Fruit fly (Drosophila melanogaster) whole organism, prepupa: Measurements from ENCODE around the gene pasi1.

ENCODE experiments used
- CG10631 ChIP-seq: fragments of 200-800 bp; sonication (Bioruptor generic); optimal IDR thresholded peaks from 2 replicates; lab custom pipeline; 2016; ENCODE audit warnings: missing biosample characterization, missing genetic modification characterization
- CG11294 ChIP-seq: fragments of 200-800 bp; sonication (Bioruptor generic); IDR thresholded peaks from 2 replicates; pipeline ENCODE4 v1.3.6; 2022; ENCODE audit warnings: missing biosample characterization, missing genetic modification characterization
- CG11762 ChIP-seq: fragments of 200-800 bp; sonication (Bioruptor generic); optimal IDR thresholded peaks from 3 replicates; lab custom pipeline; 2016; ENCODE audit warnings: missing biosample characterization, missing genetic modification characterization; ENCODE audit not compliant: insufficient read depth
- CG11902 ChIP-seq: fragments of 200-800 bp; sonication (Bioruptor generic); optimal IDR thresholded peaks from 3 replicates; lab custom pipeline; 2016; ENCODE audit warnings: missing biosample characterization, missing genetic modification characterization
- CG15336 ChIP-seq: fragments of 200-800 bp; sonication (Bioruptor generic); IDR thresholded peaks from 2 replicates; pipeline ENCODE4 v1.3.6; 2022; ENCODE audit warnings: missing biosample characterization, missing genetic modification characterization
- CG16779 ChIP-seq: fragments of 200-800 bp; sonication (Bioruptor generic); optimal IDR thresholded peaks from 3 replicates; lab custom pipeline; 2017; ENCODE audit warnings: missing biosample characterization, mild to moderate bottlenecking, missing genetic modification characterization
- CG3032 ChIP-seq: fragments of 200-800 bp; optimal IDR thresholded peaks from 2 replicates; lab custom pipeline; 2019; ENCODE audit warnings: missing biosample characterization, mild to moderate bottlenecking, missing genetic modification characterization, moderate library complexity
- CG31627 ChIP-seq: fragments of 200-800 bp; sonication (Bioruptor generic); optimal IDR thresholded peaks from 3 replicates; lab custom pipeline; 2016; ENCODE audit warnings: missing biosample characterization, missing genetic modification characterization
- CG32006 ChIP-seq: fragments of 200-800 bp; sonication (Bioruptor generic); optimal IDR thresholded peaks from 3 replicates; lab custom pipeline; 2017; ENCODE audit warnings: missing biosample characterization, mild to moderate bottlenecking, missing genetic modification characterization
- CG3919 ChIP-seq: fragments of 200-800 bp; sonication (Bioruptor generic); optimal IDR thresholded peaks from 3 replicates; lab custom pipeline; 2016; ENCODE audit warnings: missing biosample characterization, missing genetic modification characterization
- CG6163 ChIP-seq: fragments of 200-800 bp; sonication (Bioruptor generic); IDR thresholded peaks from 3 replicates; pipeline ENCODE4 v1.3.6; 2022; ENCODE audit warnings: missing biosample characterization, missing genetic modification characterization
- CG6276 ChIP-seq: fragments of 200-800 bp; sonication (Bioruptor generic); optimal IDR thresholded peaks from 2 replicates; lab custom pipeline; 2017; ENCODE audit warnings: missing biosample characterization, mild to moderate bottlenecking, missing genetic modification characterization
- CG6792 ChIP-seq: fragments of 200-800 bp; sonication (Bioruptor generic); optimal IDR thresholded peaks from 3 replicates; lab custom pipeline; 2016; ENCODE audit warnings: missing biosample characterization, missing genetic modification characterization
- CG6808 ChIP-seq: fragments of 200-800 bp; sonication (Bioruptor generic); optimal IDR thresholded peaks from 3 replicates; lab custom pipeline; 2017; ENCODE audit warnings: missing biosample characterization, missing genetic modification characterization, mild to moderate bottlenecking, moderate library complexity, missing genetic modification reagents
- CG8119 ChIP-seq: fragments of 200-800 bp; sonication (Bioruptor generic); IDR thresholded peaks from 3 replicates; pipeline ENCODE4 v1.3.6; 2022; ENCODE audit warnings: missing biosample characterization, missing genetic modification characterization
- Eip75B ChIP-seq: fragments of 200-800 bp; sonication (Bioruptor generic); optimal IDR thresholded peaks from 3 replicates; lab custom pipeline; 2016; ENCODE audit warnings: missing biosample characterization, missing genetic modification characterization
- Eip78C ChIP-seq: fragments of 200-800 bp; sonication (Bioruptor generic); peaks from one replicate; lab custom pipeline; 2016; ENCODE audit warnings: missing biosample characterization, missing genetic modification characterization
- Eip93F ChIP-seq: fragments of 200-800 bp; sonication (Bioruptor generic); optimal IDR thresholded peaks from 2 replicates; lab custom pipeline; 2016; ENCODE audit warnings: missing biosample characterization, mild to moderate bottlenecking, missing genetic modification characterization
- Ets21C ChIP-seq: fragments of 200-800 bp; sonication (Bioruptor generic); optimal IDR thresholded peaks from 3 replicates; lab custom pipeline; 2016; ENCODE audit warnings: missing biosample characterization, missing genetic modification characterization
- Ets96B ChIP-seq: fragments of 200-800 bp; optimal IDR thresholded peaks from 2 replicates; lab custom pipeline; 2019; ENCODE audit warnings: missing biosample characterization, mild to moderate bottlenecking, missing genetic modification characterization, moderate library complexity
- Gug ChIP-seq: fragments of 200-800 bp; sonication (Bioruptor generic); IDR thresholded peaks from 2 replicates; pipeline ENCODE4 v1.3.6; 2022; ENCODE audit warnings: missing biosample characterization, missing genetic modification characterization
- Hr38 ChIP-seq: sonication (Bioruptor generic); optimal IDR thresholded peaks from 2 replicates; lab custom pipeline; 2016; ENCODE audit warnings: missing biosample characterization, missing genetic modification characterization
- Hr39 ChIP-seq: fragments of 200-800 bp; sonication (Bioruptor generic); optimal IDR thresholded peaks from 2 replicates; lab custom pipeline; 2016; ENCODE audit warnings: missing biosample characterization, missing genetic modification characterization
- Hr4 ChIP-seq: fragments of 200-800 bp; sonication (Bioruptor generic); optimal IDR thresholded peaks from 3 replicates; lab custom pipeline; 2016; ENCODE audit warnings: missing biosample characterization, missing genetic modification characterization
- Lpt ChIP-seq: fragments of 200-800 bp; sonication (Bioruptor generic); optimal IDR thresholded peaks from 3 replicates; lab custom pipeline; 2016; ENCODE audit warnings: missing biosample characterization, missing genetic modification characterization
- Sox14 ChIP-seq: fragments of 200-800 bp; sonication (Bioruptor generic); optimal IDR thresholded peaks from 3 replicates; lab custom pipeline; 2016; ENCODE audit warnings: missing biosample characterization, missing genetic modification characterization
- Sox15 ChIP-seq: fragments of 200-800 bp; sonication (Bioruptor generic); optimal IDR thresholded peaks from 3 replicates; lab custom pipeline; 2016; ENCODE audit warnings: missing biosample characterization, missing genetic modification characterization
- achi ChIP-seq: fragments of 200-800 bp; sonication (Bioruptor generic); optimal IDR thresholded peaks from 3 replicates; lab custom pipeline; 2016; ENCODE audit warnings: missing biosample characterization, missing genetic modification characterization
- acj6 ChIP-seq: fragments of 200-800 bp; sonication (Bioruptor generic); optimal IDR thresholded peaks from 3 replicates; lab custom pipeline; 2016; ENCODE audit warnings: missing biosample characterization, missing genetic modification characterization
- cyc ChIP-seq: fragments of 200-800 bp; sonication (Bioruptor generic); optimal IDR thresholded peaks from 3 replicates; lab custom pipeline; 2016; ENCODE audit warnings: missing biosample characterization, missing genetic modification characterization
- dsx ChIP-seq: fragments of 200-800 bp; optimal IDR thresholded peaks from 3 replicates; lab custom pipeline; 2019; ENCODE audit warnings: missing biosample characterization, mild to moderate bottlenecking, missing genetic modification characterization, moderate library complexity; ENCODE audit not compliant: poor library complexity, severe bottlenecking
- eg ChIP-seq: fragments of 200-800 bp; sonication (Bioruptor generic); IDR thresholded peaks from 3 replicates; pipeline ENCODE4 v1.3.6; 2022; ENCODE audit warnings: missing biosample characterization, missing genetic modification characterization
- esn ChIP-seq: fragments of 200-800 bp; sonication (Bioruptor generic); optimal IDR thresholded peaks from 2 replicates; lab custom pipeline; 2016; ENCODE audit warnings: missing biosample characterization, mild to moderate bottlenecking, missing genetic modification characterization, moderate library complexity
- fd59A ChIP-seq: fragments of 200-800 bp; sonication (Bioruptor generic); optimal IDR thresholded peaks from 2 replicates; lab custom pipeline; 2017; ENCODE audit warnings: missing biosample characterization, mild to moderate bottlenecking, missing genetic modification characterization, missing genetic modification reagents
- fkh ChIP-seq: fragments of 200-800 bp; sonication (Bioruptor generic); optimal IDR thresholded peaks from 3 replicates; lab custom pipeline; 2017; ENCODE audit warnings: missing biosample characterization, mild to moderate bottlenecking, missing genetic modification characterization, moderate library complexity
- lz ChIP-seq: fragments of 200-800 bp; sonication (Bioruptor generic); optimal IDR thresholded peaks from 3 replicates; lab custom pipeline; 2016; ENCODE audit warnings: missing biosample characterization, missing genetic modification characterization
- net ChIP-seq: fragments of 200-800 bp; sonication (Bioruptor generic); optimal IDR thresholded peaks from 3 replicates; lab custom pipeline; 2016; ENCODE audit warnings: missing biosample characterization, missing genetic modification characterization
- pdm3 ChIP-seq: fragments of 200-800 bp; sonication (Bioruptor generic); optimal IDR thresholded peaks from 3 replicates; lab custom pipeline; 2016; ENCODE audit warnings: missing biosample characterization, missing genetic modification characterization
- salr ChIP-seq, 2 experiments: fragments of 200-800 bp; sonication (Bioruptor generic); optimal IDR thresholded peaks; 3 replicates each; lab custom pipeline; 2016 to 2018; ENCODE audit warnings: missing biosample characterization in 2 of 2, missing genetic modification characterization in 2 of 2, mild to moderate bottlenecking in 1 of 2
- ss ChIP-seq, 2 experiments: fragments of 200-800 bp; sonication (Bioruptor generic); optimal IDR thresholded peaks; 2 replicates in 1 of 2; 3 replicates in 1 of 2; lab custom pipeline; 2017 to 2018; ENCODE audit warnings: mild to moderate bottlenecking in 2 of 2, missing biosample characterization in 2 of 2, missing genetic modification characterization in 2 of 2, moderate library complexity in 1 of 2
- topi ChIP-seq: fragments of 200-800 bp; sonication (Bioruptor generic); optimal IDR thresholded peaks from 3 replicates; lab custom pipeline; 2016; ENCODE audit warnings: missing biosample characterization, missing genetic modification characterization

Gene pasi1

DNA sequence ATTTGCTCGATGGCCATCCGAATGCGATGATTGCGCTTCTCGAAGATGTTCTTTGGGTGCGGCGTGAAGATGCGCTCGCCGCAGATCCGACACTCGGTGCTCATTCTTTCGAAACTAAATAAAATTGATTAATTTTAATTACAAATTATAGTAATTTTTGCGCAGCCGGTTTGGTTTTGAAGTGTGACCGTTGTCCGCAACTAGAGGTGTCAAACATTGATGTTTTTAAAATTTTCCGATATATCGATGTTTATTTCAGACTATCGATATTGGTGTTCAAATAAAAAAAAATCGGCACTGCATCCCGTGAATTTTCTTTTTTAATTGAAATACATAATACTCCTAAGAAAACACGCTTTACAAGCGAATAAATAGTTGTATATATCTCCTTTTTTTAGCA lies 14.1 kb downstream of the pasi1 start, which contains the start of gene Odj:
Gene Odj (minus strand): TSS at position 209 of the 400 bp plus-strand sequence.
- TF ChIP-seq esn (GFP tag; lab: Kevin White, UChicago) (peak; percentile 33), fkh (GFP tag; lab: Kevin White, UChicago) (peak; percentile 59), CG16779 (tag; lab: Kevin White, UChicago) (no peak), Eip93F (GFP tag; lab: Kevin White, UChicago) (no peak), CG11762 (GFP tag; lab: Kevin White, UChicago) (no peak), CG6163 (GFP tag; lab: Robert Waterston, UW) (no peak)

DNA sequence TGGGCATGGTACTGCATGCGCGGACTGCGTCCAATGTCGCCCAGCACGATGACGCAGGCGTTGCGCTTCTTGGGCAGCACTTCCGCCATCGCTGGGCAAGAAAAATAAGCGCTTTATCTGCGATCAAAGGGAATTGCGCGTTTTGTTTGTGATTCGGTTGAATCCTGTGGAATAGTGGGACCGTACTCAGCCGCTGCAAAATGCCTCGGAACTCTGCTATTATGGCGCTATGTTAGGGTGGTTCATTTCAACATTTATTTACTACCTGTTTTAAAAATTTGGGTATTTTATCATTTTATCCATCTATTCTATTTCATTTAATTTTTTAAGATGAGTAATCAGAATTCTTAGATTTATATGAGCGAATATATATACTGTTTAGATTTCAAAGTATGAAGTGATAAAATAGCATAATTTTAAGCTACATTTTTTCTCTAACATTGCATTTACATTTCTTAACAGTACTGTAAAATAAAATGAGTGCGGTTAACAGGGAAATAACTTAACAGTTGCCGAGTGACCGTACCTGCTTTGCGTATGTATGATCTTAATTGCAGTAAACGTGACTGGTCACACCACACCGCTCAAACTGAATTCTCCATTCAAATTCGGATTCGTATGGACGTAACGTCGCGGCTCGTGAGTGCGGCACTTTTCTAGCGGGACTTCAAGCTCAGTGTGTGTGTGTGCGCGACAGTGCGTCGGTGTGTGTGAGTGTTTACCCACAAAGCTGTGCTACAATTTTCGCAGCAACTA lies 16.3 kb downstream of the pasi1 start, which contains the start of the genes Alg1 and tinc:
Gene Alg1 (minus strand): TSS at position 184 of the 756 bp plus-strand sequence.
Gene tinc (plus strand): TSS at position 591 of the 756 bp plus-strand sequence.
- peak; percentile 61 for TF ChIP-seq Gug
- peak; percentile 57 for TF ChIP-seq lz
- peak; percentile 84 for TF ChIP-seq eg
- no peak for TF ChIP-seq Hr4 (GFP tag; lab: Kevin White, UChicago)
- 0 out of 2 replicates have a peak, but pooled peaks have one; percentile 40 for TF ChIP-seq CG15336 (GFP tag; lab: Robert Waterston, UW)
- TF ChIP-seq esn (GFP tag; lab: Kevin White, UChicago), result peak; percentile 73
- peak; percentile 71 for TF ChIP-seq Ets96B (tag; lab: Kevin White, UChicago)
- no peak for TF ChIP-seq acj6 (GFP tag; lab: Kevin White, UChicago)
- TF ChIP-seq CG16779 (tag; lab: Kevin White, UChicago), result no peak
- TF ChIP-seq CG6276, result no peak
- no peak for TF ChIP-seq fkh (GFP tag; lab: Kevin White, UChicago)
- peak; percentile 69; the same call in 2 of the 3 replicates for TF ChIP-seq CG8119 (GFP tag; lab: Robert Waterston, UW)
- TF ChIP-seq net (GFP tag; lab: Kevin White, UChicago), result no peak
- no peak for TF ChIP-seq achi (GFP tag; lab: Kevin White, UChicago)
- no peak for TF ChIP-seq Eip93F (GFP tag; lab: Kevin White, UChicago)
- peak; percentile 23 for TF ChIP-seq CG11902
- TF ChIP-seq CG32006 (GFP tag; lab: Kevin White, UChicago), result no peak
- TF ChIP-seq Eip75B (GFP tag; lab: Kevin White, UChicago), result no peak
- peak; percentile 45 for TF ChIP-seq cyc
- TF ChIP-seq CG6792 (GFP tag; lab: Kevin White, UChicago), result peak; percentile 52
- no peak for TF ChIP-seq pdm3
- peak; percentile 59 for TF ChIP-seq CG3919 (GFP tag; lab: Kevin White, UChicago)
- TF ChIP-seq dsx (GFP tag; lab: Kevin White, UChicago), result peak; percentile 63
- no peak for TF ChIP-seq salr (GFP tag; optimal IDR thresholded peaks at IDR 0.05; lab: Kevin White, UChicago)
- TF ChIP-seq Ets21C (GFP tag; lab: Kevin White, UChicago), result no peak
- TF ChIP-seq CG6163 (GFP tag; lab: Robert Waterston, UW), result peak; percentile 35; the same call in 2 of the 3 replicates
- peak; percentile 38 for TF ChIP-seq Sox15 (GFP tag; lab: Kevin White, UChicago)
- TF ChIP-seq Sox14 (GFP tag; lab: Kevin White, UChicago), result peak; percentile 4
- no peak for TF ChIP-seq CG6808 (GFP tag; lab: Kevin White, UChicago)
- peak; percentile 85 for TF ChIP-seq Eip78C (GFP tag; lab: Kevin White, UChicago)
- no peak for TF ChIP-seq topi
- peak; percentile 53 for TF ChIP-seq CG31627 (GFP tag; lab: Kevin White, UChicago)
- no peak for TF ChIP-seq fd59A (GFP tag; lab: Kevin White, UChicago)
- TF ChIP-seq CG3032 (tag; lab: Kevin White, UChicago), result peak; percentile 76
- no peak for TF ChIP-seq CG10631 (GFP tag; lab: Kevin White, UChicago)
- no peak for TF ChIP-seq Hr38 (GFP tag; lab: Kevin White, UChicago)
- TF ChIP-seq ss (GFP tag; optimal IDR thresholded peaks at IDR 0.05; lab: Kevin White, UChicago), result no peak
- TF ChIP-seq Lpt (GFP tag; lab: Kevin White, UChicago), result no peak
- TF ChIP-seq CG11294 (GFP tag; lab: Robert Waterston, UW), result no peak
- no peak for TF ChIP-seq Hr39 (GFP tag; lab: Kevin White, UChicago)
